Worm (Caenorhabditis elegans): ENCODE measurements around the gene egli-1.

The egli-1 gene

ce11 chrII:9285171-9286025, 38.4 kb upstream of the egli-1 start, which contains the start of gene mtrr-1 (continued):
- no peak for TF ChIP-seq hmg-1.1 (GFP tag; IDR thresholded peaks at IDR 0.05)
- no peak for TF ChIP-seq zip-11 (GFP tag; IDR thresholded peaks at IDR 0.05)
- TF ChIP-seq rbr-2 (tag; optimal IDR thresholded peaks at IDR 0.05) = no peak
- no peak for TF ChIP-seq Y75B8A.6 (GFP tag; IDR thresholded peaks at IDR 0.05)
- no peak for TF ChIP-seq nhr-28 (tag; optimal IDR thresholded peaks at IDR 0.05)
- no peak for TF ChIP-seq F49E8.2 (tag; optimal IDR thresholded peaks at IDR 0.05; ENCODE audit: borderline replicate concordance)
- no peak for TF ChIP-seq nhr-102 (tag; optimal IDR thresholded peaks at IDR 0.05)
- TF ChIP-seq ceh-62 (tag; optimal IDR thresholded peaks at IDR 0.05) = no peak
- no peak for TF ChIP-seq F44E2.7 (GFP tag; IDR thresholded peaks at IDR 0.05)
- TF ChIP-seq pha-4 (GFP tag; IDR thresholded peaks at IDR 0.05) = no peak
- no peak for TF ChIP-seq pha-4 (tag; optimal IDR thresholded peaks at IDR 0.05)
- no peak for TF ChIP-seq Y105C5A.15 (GFP tag; IDR thresholded peaks at IDR 0.05)
- TF ChIP-seq unc-62 (GFP tag; optimal IDR thresholded peaks at IDR 0.05 in 1 of 2) = peak in 1 of 2 experiments; percentile 15
- TF ChIP-seq unc-62 (tag; optimal IDR thresholded peaks at IDR 0.05) = no peak
- no peak for TF ChIP-seq dmd-8 (GFP tag; IDR thresholded peaks at IDR 0.05)
- no peak for TF ChIP-seq sdz-12 (GFP tag; optimal IDR thresholded peaks at IDR 0.05)
- no peak for TF ChIP-seq nhr-111 (GFP tag; optimal IDR thresholded peaks at IDR 0.05)
- TF ChIP-seq daf-8 (GFP tag; IDR thresholded peaks at IDR 0.05) = no peak
- TF ChIP-seq egl-27 (tag; optimal IDR thresholded peaks at IDR 0.05) = no peak
- no peak for TF ChIP-seq skn-1 (tag; optimal IDR thresholded peaks at IDR 0.05)
- no peak for TF ChIP-seq nhr-41 (GFP tag; IDR thresholded peaks at IDR 0.05)

ce11 chrII:9289127-9289526, 34.6 kb upstream of the egli-1 start:
- TF ChIP-seq hif-1 (tag; optimal IDR thresholded peaks at IDR 0.05) = peak in 1 of 2 experiments; percentile 10
- TF ChIP-seq aha-1 (tag) = peak; percentile 45
- TF ChIP-seq daf-12 (tag; optimal IDR thresholded peaks at IDR 0.05) = no peak

- TF ChIP-seq R02D3.7 (tag; optimal IDR thresholded peaks at IDR 0.05) = no peak
- TF ChIP-seq ceh-44 (GFP tag; IDR thresholded peaks at IDR 0.05) = no peak
- peak; percentile 88 for TF ChIP-seq hlh-11 (tag; optimal IDR thresholded peaks at IDR 0.05)
- TF ChIP-seq nhr-77 (tag; optimal IDR thresholded peaks at IDR 0.05) = peak; percentile 89
- peak in 1 of 2 experiments; percentile 74 for TF ChIP-seq mdl-1 (tag; optimal IDR thresholded peaks at IDR 0.05)
- TF ChIP-seq madf-5 (GFP tag; IDR thresholded peaks at IDR 0.05) = no peak
- TF ChIP-seq pha-4 (GFP tag; IDR thresholded peaks at IDR 0.05) = no peak
- no peak for TF ChIP-seq pha-4 (tag; optimal IDR thresholded peaks at IDR 0.05)
- TF ChIP-seq ceh-62 (tag; optimal IDR thresholded peaks at IDR 0.05) = no peak
- no peak for TF ChIP-seq ZK337.2 (GFP tag; IDR thresholded peaks at IDR 0.05)
- no peak for TF ChIP-seq fos-1 (tag; optimal IDR thresholded peaks at IDR 0.05)
- peak; percentile 96 for TF ChIP-seq nhr-28 (tag; optimal IDR thresholded peaks at IDR 0.05)
- no peak for TF ChIP-seq ceh-20 (GFP tag; IDR thresholded peaks at IDR 0.05)
- TF ChIP-seq hlh-30 (tag; optimal IDR thresholded peaks at IDR 0.05; ENCODE audit: insufficient read depth) = peak; percentile 51
- TF ChIP-seq spr-3 (GFP tag; optimal IDR thresholded peaks at IDR 0.05) = no peak
- no peak for TF ChIP-seq F10B5.3 (tag; optimal IDR thresholded peaks at IDR 0.05)
- TF ChIP-seq ztf-7 (tag; optimal IDR thresholded peaks at IDR 0.05) = no peak
- TF ChIP-seq mep-1 (tag; optimal IDR thresholded peaks at IDR 0.05) = peak; percentile 60
- no peak for TF ChIP-seq attf-4 (tag; optimal IDR thresholded peaks at IDR 0.05)
- peak; percentile 90 for TF ChIP-seq pqm-1 (tag; optimal IDR thresholded peaks at IDR 0.05)
- TF ChIP-seq tra-1 (GFP tag; IDR thresholded peaks at IDR 0.05) = 0 out of 2 replicates have a peak, but pooled peaks have one; percentile 15
- peak; percentile 31 for TF ChIP-seq nhr-48 (tag; optimal IDR thresholded peaks at IDR 0.05)
- TF ChIP-seq aly-2 (tag; optimal IDR thresholded peaks at IDR 0.05) = no peak
- no peak for TF ChIP-seq nhr-41 (GFP tag; IDR thresholded peaks at IDR 0.05)
- TF ChIP-seq php-3 (GFP tag; IDR thresholded peaks at IDR 0.05) = peak; percentile 90
- TF ChIP-seq T20F7.1 (GFP tag; optimal IDR thresholded peaks at IDR 0.05) = peak; percentile 21
- TF ChIP-seq set-16 (GFP tag; IDR thresholded peaks at IDR 0.05) = no peak
- TF ChIP-seq nhr-10 (tag; optimal IDR thresholded peaks at IDR 0.05) = peak; percentile 2
- TF ChIP-seq daf-16 (GFP tag; optimal IDR thresholded peaks at IDR 0.05) = no peak
- TF ChIP-seq daf-16 (tag; optimal IDR thresholded peaks at IDR 0.05) = peak; percentile 95
- no peak for TF ChIP-seq aha-1 (tag)
These were observed 32.1 kb upstream of the egli-1 start, which contains the start of gene acs-7 for ce11 chrII:9291632-9292031. acs-7 (plus strand) TSS chrII:9292017.
